Worm (Caenorhabditis elegans): Measurements from ENCODE around the gene Y37D8A.5.

ce11 chrIII:12829068-12829467 lies 26.2 kb downstream of the Y37D8A.5 start, which contains the start of gene Y37D8A.3:
- TF ChIP-seq mdl-1 (tag; optimal IDR thresholded peaks at IDR 0.05) (no peak), ces-1 (GFP tag; optimal IDR thresholded peaks at IDR 0.05) (no peak), unc-62 (GFP tag; optimal IDR thresholded peaks at IDR 0.05 in 1 of 2) (no peak), unc-62 (tag; optimal IDR thresholded peaks at IDR 0.05) (no peak)

All from whole organism, L4 larva.